Fruit fly (Drosophila melanogaster): ENCODE results near the gene CG15263.

The CG15263 gene

DNA sequence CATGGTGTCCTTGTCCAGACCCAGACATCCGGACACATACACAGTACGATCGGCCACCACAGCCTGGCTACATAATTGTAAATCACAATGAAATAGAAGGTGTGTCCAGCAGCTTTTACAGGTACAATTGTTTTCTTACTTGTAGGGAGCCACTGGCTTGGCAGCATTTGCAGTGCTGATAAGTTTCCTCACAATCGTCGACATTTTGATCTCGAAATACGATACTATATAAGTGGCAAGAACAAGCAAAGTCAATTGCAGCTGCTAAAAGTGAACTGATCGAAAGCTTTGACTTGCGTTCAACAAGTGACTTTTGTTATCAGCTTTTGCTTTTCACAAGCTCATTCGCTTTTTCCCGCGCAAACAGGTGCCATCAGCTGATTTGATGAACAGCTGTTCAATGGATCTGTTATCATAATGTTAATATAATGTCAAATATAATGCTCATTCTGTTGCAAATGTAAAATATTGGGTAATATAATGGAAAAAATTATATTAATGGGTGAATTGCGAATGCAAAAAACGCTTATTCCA lies 9.9 kb upstream of the CG15263 start, which contains the start of gene UK114:
Gene UK114, minus strand, starts transcription at position 309 of the 534 bp plus-strand sequence.
- TF ChIP-seq CTCF (optimal IDR thresholded peaks at IDR 0.05) (no peak), CG8478 (optimal IDR thresholded peaks at IDR 0.05) (no peak)

DNA sequence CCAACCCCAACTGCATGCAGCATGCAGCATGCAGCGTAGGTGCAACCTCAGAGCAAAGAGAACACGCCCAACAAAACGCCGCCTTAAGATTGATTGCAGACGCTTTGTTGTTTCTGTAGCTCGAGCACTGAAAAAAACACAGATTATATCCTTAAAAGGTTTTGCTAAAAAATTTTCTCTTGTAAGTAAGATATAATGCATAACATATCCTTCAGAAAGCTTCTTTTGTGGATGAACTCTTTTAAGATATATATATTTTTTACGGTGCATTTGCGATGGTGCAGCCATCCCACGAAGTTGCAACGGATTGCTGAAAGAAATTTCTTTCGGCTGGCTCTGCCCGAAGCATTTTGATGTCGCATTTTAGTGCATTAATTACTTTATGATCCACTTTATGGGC lies 9.0 kb upstream of the CG15263 start:
- TF ChIP-seq CG8478 (optimal IDR thresholded peaks at IDR 0.05) = no peak
- no peak for TF ChIP-seq CTCF (optimal IDR thresholded peaks at IDR 0.05)

dm6 chr2L:15280975-15281374 lies 3.8 kb upstream of the CG15263 start:
- no peak for TF ChIP-seq CG8478 (optimal IDR thresholded peaks at IDR 0.05)
- TF ChIP-seq CTCF (optimal IDR thresholded peaks at IDR 0.05) = no peak

DNA sequence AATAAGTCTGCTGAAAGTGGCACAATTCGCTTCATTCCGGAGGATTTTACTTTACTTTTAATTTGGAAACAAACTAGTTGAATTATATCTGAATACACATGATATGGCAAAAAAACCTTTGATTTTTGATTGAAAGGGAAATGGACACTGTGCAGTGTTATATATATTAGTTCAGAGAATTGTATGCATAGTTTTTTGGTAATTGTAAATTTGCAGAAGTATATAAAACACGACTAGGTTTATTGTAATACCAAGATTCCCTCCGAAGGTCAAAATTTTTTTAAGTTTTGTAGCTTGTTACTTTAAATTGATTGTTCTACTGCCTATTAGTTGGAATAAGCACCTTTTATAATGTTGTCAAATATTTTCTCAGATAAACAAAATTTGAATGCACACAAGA lies 7.3 kb downstream of the CG15263 start, which contains the start of gene CG15260:
Gene CG15260, minus strand, starts transcription at position 101 of the 400 bp plus-strand sequence.
- TF ChIP-seq CTCF (optimal IDR thresholded peaks at IDR 0.05) = no peak
- no peak for TF ChIP-seq CG8478 (optimal IDR thresholded peaks at IDR 0.05)

- TF ChIP-seq CG8478 (optimal IDR thresholded peaks at IDR 0.05) = no peak
- TF ChIP-seq CTCF (optimal IDR thresholded peaks at IDR 0.05) = no peak
Measured at dm6 chr2L:15297508-15297907, 12.7 kb downstream of the CG15263 start, which contains the start of gene CG15262. Gene CG15262, plus strand, starts transcription at chr2L:15297808.

DNA sequence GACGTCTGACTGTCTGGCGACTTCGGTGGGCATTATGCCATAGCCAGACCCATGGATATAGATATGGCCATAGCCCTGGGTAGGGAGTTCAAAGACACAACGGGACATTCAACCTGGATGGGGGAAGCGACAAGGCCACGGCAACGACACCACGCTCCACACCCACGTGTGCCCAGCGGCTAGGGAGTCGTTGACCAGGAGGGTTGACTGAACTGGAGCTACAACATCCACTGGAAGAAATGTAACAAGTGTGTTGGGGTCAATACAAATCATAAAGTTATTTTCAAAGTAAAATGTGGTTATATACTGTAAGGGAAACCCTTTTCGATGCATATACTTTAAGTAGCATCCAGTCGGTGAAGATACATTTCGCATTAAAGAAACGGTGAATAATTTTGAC lies 17.0 kb downstream of the CG15263 start:
- no peak for TF ChIP-seq CTCF (optimal IDR thresholded peaks at IDR 0.05)
- TF ChIP-seq CG8478 (optimal IDR thresholded peaks at IDR 0.05) = no peak

DNA sequence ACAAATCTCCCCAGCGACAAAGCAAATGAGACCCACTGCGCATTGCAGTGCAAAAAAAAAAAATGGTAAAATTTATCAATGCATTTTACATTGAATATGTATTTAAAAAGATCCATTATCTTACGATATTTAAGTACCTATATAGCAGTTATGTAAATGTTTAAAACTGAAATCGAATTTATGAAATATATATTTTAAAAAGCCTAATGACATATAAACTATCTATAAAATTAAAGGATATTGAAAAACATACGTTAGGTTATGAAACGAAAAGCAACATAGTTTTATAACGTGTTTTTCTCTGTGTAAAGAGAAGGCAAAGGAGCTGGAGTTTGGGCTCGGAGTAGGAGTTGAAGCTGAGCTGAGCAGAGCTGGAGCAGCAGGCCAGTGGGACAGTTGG lies 19.6 kb downstream of the CG15263 start:
- TF ChIP-seq CG8478 (optimal IDR thresholded peaks at IDR 0.05) (no peak), CTCF (optimal IDR thresholded peaks at IDR 0.05) (no peak)

- peak in 1 of 2 experiments; percentile 22 for TF ChIP-seq CTCF (optimal IDR thresholded peaks at IDR 0.05)
- no peak for TF ChIP-seq CG8478 (optimal IDR thresholded peaks at IDR 0.05)
Measured at dm6 chr2L:15306802-15307201, 22.0 kb downstream of the CG15263 start.

dm6 chr2L:15314903-15315302 lies 30.1 kb downstream of the CG15263 start:
- TF ChIP-seq CTCF (optimal IDR thresholded peaks at IDR 0.05) (no peak), CG8478 (optimal IDR thresholded peaks at IDR 0.05) (no peak)

dm6 chr2L:15316410-15316809 lies 31.6 kb downstream of the CG15263 start:
- TF ChIP-seq CG8478 (optimal IDR thresholded peaks at IDR 0.05) = no peak
- no peak for TF ChIP-seq CTCF (optimal IDR thresholded peaks at IDR 0.05)

- TF ChIP-seq CTCF (optimal IDR thresholded peaks at IDR 0.05) (no peak), CG8478 (optimal IDR thresholded peaks at IDR 0.05) (no peak)
Measured at dm6 chr2L:15318801-15319200, 34.0 kb downstream of the CG15263 start, which contains the start of gene nht. Gene nht, minus strand, starts transcription at chr2L:15318901.

DNA sequence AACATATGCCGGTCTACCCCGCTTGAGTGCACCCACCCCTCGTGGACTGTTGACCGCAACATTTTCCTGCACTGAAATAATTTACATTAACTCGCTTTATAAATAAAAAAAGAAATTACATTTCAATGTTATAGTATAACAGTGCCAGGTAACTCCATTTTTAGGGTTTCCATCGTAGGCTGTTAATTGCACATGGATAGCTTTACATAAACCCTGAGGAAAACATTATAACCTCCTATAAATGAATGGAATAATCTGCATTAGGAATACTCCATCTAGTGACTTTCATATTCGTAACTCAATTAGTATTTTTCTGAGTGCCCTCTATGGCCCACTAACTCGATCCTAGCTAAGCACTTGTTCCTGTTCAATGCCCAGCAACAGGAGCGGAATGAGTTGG lies 34.4 kb downstream of the CG15263 start:
- TF ChIP-seq CTCF (optimal IDR thresholded peaks at IDR 0.05) (no peak), CG8478 (optimal IDR thresholded peaks at IDR 0.05) (no peak)

dm6 chr2L:15319874-15320273 lies 35.1 kb downstream of the CG15263 start:
- TF ChIP-seq CG8478 (optimal IDR thresholded peaks at IDR 0.05) = no peak
- TF ChIP-seq CTCF (optimal IDR thresholded peaks at IDR 0.05) = no peak

- TF ChIP-seq CTCF (optimal IDR thresholded peaks at IDR 0.05) (no peak), CG8478 (optimal IDR thresholded peaks at IDR 0.05) (no peak)
Measured at dm6 chr2L:15321408-15321807, 36.6 kb downstream of the CG15263 start.

- TF ChIP-seq CTCF (optimal IDR thresholded peaks at IDR 0.05) (no peak), CG8478 (optimal IDR thresholded peaks at IDR 0.05) (no peak)
Measured at dm6 chr2L:15323196-15323595, 38.4 kb downstream of the CG15263 start.

- TF ChIP-seq CG8478 (optimal IDR thresholded peaks at IDR 0.05) (no peak), CTCF (optimal IDR thresholded peaks at IDR 0.05) (no peak)
Measured at dm6 chr2L:15324103-15324840, 39.5 kb downstream of the CG15263 start.

All from S2 (cell line).